Worm (Caenorhabditis elegans) whole organism, young adult: ENCODE results near the gene egl-26.

ENCODE experiments used
- B0035.1 ChIP-seq: sonication (generic microtip); optimal IDR thresholded peaks from 2 replicates; lab custom pipeline; 2016; ENCODE audit warnings: missing genetic modification characterization, mild to moderate bottlenecking, missing compliant biosample characterization, missing genotype, missing genetic modification reagents
- B0336.3 ChIP-seq: fragments of 200-800 bp; sonication (Bioruptor generic); IDR thresholded peaks from 2 replicates; pipeline ENCODE4 v1.3.6; 2022; ENCODE audit warnings: missing genetic modification characterization, missing compliant biosample characterization
- D2030.7 ChIP-seq: fragments of 200-800 bp; sonication (Bioruptor generic); IDR thresholded peaks from 2 replicates; pipeline ENCODE4 v1.3.6; 2022; ENCODE audit warnings: missing genetic modification reagents, missing genetic modification characterization, missing compliant biosample characterization
- F10E7.11 ChIP-seq: sonication (generic microtip); optimal IDR thresholded peaks from 2 replicates; lab custom pipeline; 2017; ENCODE audit warnings: mild to moderate bottlenecking, missing genetic modification characterization, moderate library complexity, missing compliant biosample characterization
- F23B12.7 ChIP-seq: sonication (generic microtip); optimal IDR thresholded peaks from 2 replicates; lab custom pipeline; 2017; ENCODE audit warnings: missing genetic modification characterization, mild to moderate bottlenecking, missing compliant biosample characterization, antibody characterized with exemption, moderate library complexity; ENCODE audit not compliant: insufficient read depth
- F49E8.2 ChIP-seq: sonication (generic microtip); optimal IDR thresholded peaks from 3 replicates; lab custom pipeline; 2017; ENCODE audit warnings: missing genetic modification characterization, mild to moderate bottlenecking, missing compliant biosample characterization, antibody characterized with exemption, moderate library complexity; ENCODE audit not compliant: insufficient read depth
- F55B11.4 ChIP-seq: sonication (generic microtip); optimal IDR thresholded peaks from 2 replicates; lab custom pipeline; 2016; ENCODE audit warnings: missing compliant biosample characterization, missing genetic modification characterization, borderline replicate concordance; ENCODE audit not compliant: insufficient read depth
- K12H6.12 ChIP-seq: fragments of 200-800 bp; sonication (Bioruptor generic); optimal IDR thresholded peaks from 2 replicates; lab custom pipeline; 2018; ENCODE audit warnings: mild to moderate bottlenecking, missing genetic modification characterization, missing compliant biosample characterization
- ZK185.1 ChIP-seq: sonication (generic microtip); optimal IDR thresholded peaks from 2 replicates; lab custom pipeline; 2016; ENCODE audit warnings: mild to moderate bottlenecking, missing genetic modification characterization, missing compliant biosample characterization; ENCODE audit not compliant: poor library complexity, severe bottlenecking
- akir-1 ChIP-seq: fragments of 200-800 bp; sonication (Bioruptor generic); optimal IDR thresholded peaks from 2 replicates; lab custom pipeline; 2018; ENCODE audit warnings: mild to moderate bottlenecking, missing genetic modification characterization, moderate library complexity, missing compliant biosample characterization
- atf-7 ChIP-seq: sonication (generic microtip); optimal IDR thresholded peaks from 2 replicates; lab custom pipeline; 2017; ENCODE audit warnings: mild to moderate bottlenecking, missing genetic modification characterization, missing compliant biosample characterization
- athp-1 ChIP-seq: sonication (generic microtip); optimal IDR thresholded peaks from 2 replicates; lab custom pipeline; 2017; ENCODE audit warnings: mild to moderate bottlenecking, missing genetic modification characterization, missing compliant biosample characterization
- cebp-1 ChIP-seq, 2 experiments: fragments of 200-800 bp in 1 of 2; sonication (Bioruptor generic) in 1 of 2; sonication (generic microtip) in 1 of 2; IDR thresholded peaks in 1 of 2; optimal IDR thresholded peaks in 1 of 2; 2 replicates each; pipeline versions ENCODE4 v1.3.6 to Lab custom; 2017 to 2022; ENCODE audit warnings: missing compliant biosample characterization in 2 of 2, missing genetic modification characterization in 2 of 2, mild to moderate bottlenecking in 1 of 2, missing genetic modification reagents in 1 of 2, moderate library complexity in 1 of 2
- cebp-2 ChIP-seq: fragments of 200-800 bp; sonication (Bioruptor generic); IDR thresholded peaks from 2 replicates; pipeline ENCODE4 v1.3.6; 2022; ENCODE audit warnings: missing genetic modification characterization, missing compliant biosample characterization
- ceh-27 ChIP-seq: fragments of 200-800 bp; sonication (Bioruptor generic); optimal IDR thresholded peaks from 2 replicates; lab custom pipeline; 2018; ENCODE audit warnings: mild to moderate bottlenecking, missing genetic modification characterization, moderate library complexity, missing compliant biosample characterization
- ceh-79 ChIP-seq: sonication (generic microtip); optimal IDR thresholded peaks from 2 replicates; lab custom pipeline; 2017; ENCODE audit warnings: mild to moderate bottlenecking, missing genetic modification characterization, missing compliant biosample characterization
- ceh-91 ChIP-seq: fragments of 200-800 bp; sonication (Bioruptor generic); IDR thresholded peaks from 2 replicates; pipeline ENCODE4 v1.3.6; 2022; ENCODE audit warnings: missing genetic modification reagents, missing genetic modification characterization, missing compliant biosample characterization
- die-1 ChIP-seq: sonication (generic microtip); optimal IDR thresholded peaks from 2 replicates; lab custom pipeline; 2016; ENCODE audit warnings: missing genotype, mild to moderate bottlenecking, missing genetic modification characterization, missing compliant biosample characterization
- dox-1 ChIP-seq: fragments of 200-800 bp; sonication (Bioruptor generic); IDR thresholded peaks from 2 replicates; pipeline ENCODE4 v1.3.6; 2022; ENCODE audit warnings: missing genetic modification reagents, missing genetic modification characterization, missing compliant biosample characterization
- efl-1 ChIP-seq: fragments of 150-350 bp; optimal IDR thresholded peaks from 2 replicates; lab custom pipeline; 2014; ENCODE audit warnings: missing biosample characterization, missing genetic modification reagents, missing genetic modification characterization
- egl-44 ChIP-seq: fragments of 200-800 bp; sonication (Bioruptor generic); IDR thresholded peaks from 2 replicates; pipeline ENCODE4 v1.3.6; 2022; ENCODE audit warnings: missing genetic modification reagents, missing genetic modification characterization, missing compliant biosample characterization
- egrh-3 ChIP-seq: fragments of 200-800 bp; sonication (Bioruptor generic); IDR thresholded peaks from 2 replicates; pipeline ENCODE4 v1.3.6; 2022; ENCODE audit warnings: missing genetic modification reagents, missing genetic modification characterization, missing compliant biosample characterization
- fkh-3 ChIP-seq: sonication (generic microtip); optimal IDR thresholded peaks from 2 replicates; lab custom pipeline; 2016; ENCODE audit warnings: mild to moderate bottlenecking, missing genetic modification characterization, missing compliant biosample characterization
- hmg-20 ChIP-seq: fragments of 200-800 bp; sonication (Bioruptor generic); IDR thresholded peaks from 2 replicates; pipeline ENCODE4 v1.3.6; 2022; ENCODE audit warnings: missing genetic modification reagents, missing genetic modification characterization, missing compliant biosample characterization
- hrde-1 ChIP-seq: sonication (generic microtip); optimal IDR thresholded peaks from 2 replicates; lab custom pipeline; 2016; ENCODE audit warnings: missing genetic modification characterization, mild to moderate bottlenecking, missing compliant biosample characterization, moderate library complexity, missing genotype, missing genetic modification reagents, borderline replicate concordance
- lin-26 ChIP-seq: fragments of 200-800 bp; sonication (Bioruptor generic); IDR thresholded peaks from 2 replicates; pipeline ENCODE4 v1.3.6; 2022; ENCODE audit warnings: missing genetic modification reagents, missing genetic modification characterization, missing compliant biosample characterization
- lsl-1 ChIP-seq: fragments of 200-800 bp; sonication (Bioruptor generic); optimal IDR thresholded peaks from 2 replicates; lab custom pipeline; 2018; ENCODE audit warnings: mild to moderate bottlenecking, missing genetic modification characterization, moderate library complexity, missing compliant biosample characterization
- madf-3 ChIP-seq: fragments of 200-800 bp; sonication (Bioruptor generic); IDR thresholded peaks from 2 replicates; pipeline ENCODE4 v1.3.6; 2022; ENCODE audit warnings: missing genetic modification reagents, missing genetic modification characterization, missing compliant biosample characterization
- nhr-120 ChIP-seq: fragments of 200-800 bp; sonication (Bioruptor generic); IDR thresholded peaks from 2 replicates; pipeline ENCODE4 v1.3.6; 2022; ENCODE audit warnings: missing genetic modification characterization, missing compliant biosample characterization
- nhr-27 ChIP-seq: fragments of 200-800 bp; sonication (Bioruptor generic); optimal IDR thresholded peaks from 2 replicates; lab custom pipeline; 2018; ENCODE audit warnings: mild to moderate bottlenecking, missing genetic modification characterization, moderate library complexity, missing compliant biosample characterization
- nhr-80 ChIP-seq: sonication (generic microtip); optimal IDR thresholded peaks from 2 replicates; lab custom pipeline; 2016; ENCODE audit warnings: missing genetic modification characterization, missing compliant biosample characterization
- nhr-90 ChIP-seq: sonication (generic microtip); optimal IDR thresholded peaks from 2 replicates; lab custom pipeline; 2016; ENCODE audit warnings: missing genotype, mild to moderate bottlenecking, missing genetic modification characterization, missing compliant biosample characterization
- pbrm-1 ChIP-seq: fragments of 200-800 bp; sonication (Bioruptor generic); IDR thresholded peaks from 2 replicates; pipeline ENCODE4 v1.3.6; 2022; ENCODE audit warnings: missing genetic modification reagents, missing genetic modification characterization, missing compliant biosample characterization
- rec-8 ChIP-seq, 2 experiments: sonication (generic microtip); optimal IDR thresholded peaks; 2 replicates each; lab custom pipeline; 2016; ENCODE audit warnings: mild to moderate bottlenecking in 2 of 2, missing genetic modification characterization in 2 of 2, missing genetic modification reagents in 2 of 2, missing genotype in 2 of 2, missing biosample characterization in 1 of 2, missing compliant biosample characterization in 1 of 2, moderate library complexity in 1 of 2
- rpc-1 ChIP-seq, 2 experiments: fragments of 150-350 bp in 1 of 2; sonication (generic microtip) in 1 of 2; optimal IDR thresholded peaks; 2 replicates each; lab custom pipeline; 2014 to 2018; ENCODE audit warnings: missing biosample characterization in 1 of 2, missing genetic modification characterization in 1 of 2, missing genetic modification reagents in 1 of 2, missing genotype in 1 of 2
- somi-1 ChIP-seq: fragments of 200-800 bp; sonication (Bioruptor generic); optimal IDR thresholded peaks from 2 replicates; lab custom pipeline; 2018; ENCODE audit warnings: mild to moderate bottlenecking, missing genetic modification characterization, missing compliant biosample characterization
- sptf-2 ChIP-seq: fragments of 200-800 bp; sonication (Bioruptor generic); optimal IDR thresholded peaks from 2 replicates; lab custom pipeline; 2018; ENCODE audit warnings: mild to moderate bottlenecking, missing genetic modification characterization, missing compliant biosample characterization
- tbp1 ChIP-seq: fragments of 200-800 bp; sonication (Bioruptor generic); optimal IDR thresholded peaks from 2 replicates; lab custom pipeline; 2018; ENCODE audit warnings: mild to moderate bottlenecking, missing genetic modification characterization, missing compliant biosample characterization
- unc-130 ChIP-seq: sonication (generic microtip); optimal IDR thresholded peaks from 2 replicates; lab custom pipeline; 2016; ENCODE audit warnings: missing genetic modification reagents, missing genetic modification characterization, missing compliant biosample characterization
- unc-62 ChIP-seq: fragments of 150-350 bp; optimal IDR thresholded peaks from 2 replicates; lab custom pipeline; 2014; ENCODE audit warnings: missing biosample characterization, missing genetic modification reagents, missing genetic modification characterization
- xnd-1 ChIP-seq: sonication (generic microtip); optimal IDR thresholded peaks from 2 replicates; lab custom pipeline; 2016; ENCODE audit warnings: missing genotype, missing genetic modification reagents, missing genetic modification characterization, missing compliant biosample characterization
- zfh-2 ChIP-seq: fragments of 200-800 bp; sonication (Bioruptor generic); conservative IDR thresholded peaks from 2 replicates; pipeline ENCODE4 v1.3.6; 2022; ENCODE audit warnings: missing genetic modification reagents, missing genetic modification characterization, missing compliant biosample characterization
- ztf-28 ChIP-seq: fragments of 200-800 bp; sonication (Bioruptor generic); IDR thresholded peaks from 2 replicates; pipeline ENCODE4 v1.3.6; 2022; ENCODE audit warnings: missing genetic modification reagents, missing genetic modification characterization, missing compliant biosample characterization

The egl-26 gene

ce11 chrII:105327-105882 lies 36.0 kb downstream of the egl-26 start:
- no peak for TF ChIP-seq atf-7 (tag; lab: Kevin White, UChicago)
- TF ChIP-seq B0336.3 (GFP tag; lab: Robert Waterston, UW) = no peak
- TF ChIP-seq akir-1 (GFP tag; lab: Kevin White, UChicago) = no peak
- no peak for TF ChIP-seq egl-44 (GFP tag; lab: Robert Waterston, UW)
- TF ChIP-seq pbrm-1 (GFP tag; lab: Robert Waterston, UW) = no peak
- no peak for TF ChIP-seq F23B12.7 (tag; lab: Kevin White, UChicago)
- TF ChIP-seq die-1 (tag; lab: Kevin White, UChicago) = no peak
- no peak for TF ChIP-seq lin-26 (GFP tag; lab: Robert Waterston, UW)
- no peak for TF ChIP-seq xnd-1 (tag; lab: Kevin White, UChicago)
- TF ChIP-seq madf-3 (GFP tag; lab: Robert Waterston, UW) = no peak
- TF ChIP-seq ZK185.1 = no peak
- peak; percentile 62; the same call in 1 of the 2 replicates for TF ChIP-seq egrh-3 (GFP tag; lab: Robert Waterston, UW)
- 0 out of 2 replicates have a peak, but pooled peaks have one; percentile 5 for TF ChIP-seq dox-1 (GFP tag; lab: Robert Waterston, UW)
- TF ChIP-seq lsl-1 = no peak
- no peak for TF ChIP-seq athp-1 (tag; lab: Kevin White, UChicago)
- TF ChIP-seq D2030.7 (GFP tag; lab: Robert Waterston, UW) = no peak
- TF ChIP-seq zfh-2 (GFP tag; lab: Robert Waterston, UW) = peak; percentile 71
- TF ChIP-seq somi-1 = no peak
- TF ChIP-seq ceh-79 = no peak
- peak in 1 of 2 experiments; percentile 6 for TF ChIP-seq rec-8 (tag; optimal IDR thresholded peaks at IDR 0.05; lab: Kevin White, UChicago)
- 0 out of 2 replicates have a peak, but pooled peaks have one; percentile 8 for TF ChIP-seq ceh-91 (GFP tag; lab: Robert Waterston, UW)

DNA sequence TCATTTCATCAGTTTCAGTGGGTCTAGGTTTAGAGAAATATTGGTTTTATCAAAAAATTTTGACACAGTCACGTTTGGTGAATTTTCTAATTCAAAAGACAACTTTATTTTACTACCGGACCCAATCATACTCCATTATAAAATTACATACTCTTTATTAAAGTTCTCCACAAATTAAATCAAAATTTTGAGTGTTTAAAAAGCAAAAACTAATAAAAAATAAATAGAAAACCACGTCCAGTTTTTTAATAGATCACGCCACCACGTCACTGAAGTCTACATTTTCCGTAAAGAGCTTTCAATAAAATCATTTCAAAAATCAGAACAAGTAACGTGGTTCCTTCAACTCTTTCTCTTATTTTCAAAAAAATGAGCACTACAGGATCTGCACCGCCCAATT lies 36.4 kb downstream of the egl-26 start, which contains the start of gene txt-1:
Gene txt-1, plus strand, starts transcription at position 301 of the 400 bp plus-strand sequence.
- no peak for TF ChIP-seq F10E7.11 (tag; lab: Kevin White, UChicago)
- no peak for TF ChIP-seq unc-130 (GFP tag; lab: Kevin White, UChicago)
- TF ChIP-seq hrde-1 (tag; lab: Kevin White, UChicago) = no peak
- TF ChIP-seq tbp1 (GFP tag; lab: Kevin White, UChicago) = no peak
- no peak for TF ChIP-seq cebp-2 (GFP tag; lab: Robert Waterston, UW)
- no peak for TF ChIP-seq F23B12.7 (tag; lab: Kevin White, UChicago)
- TF ChIP-seq nhr-80 (tag; lab: Kevin White, UChicago) = no peak
- TF ChIP-seq F49E8.2 (tag; lab: Kevin White, UChicago) = no peak
- no peak for TF ChIP-seq rpc-1 (optimal IDR thresholded peaks at IDR 0.05; lab: Kevin White, UChicago)
- TF ChIP-seq rpc-1 (tag; optimal IDR thresholded peaks at IDR 0.05; lab: Kevin White, UChicago) = no peak
- no peak for TF ChIP-seq cebp-1 (GFP tag; IDR thresholded peaks at IDR 0.05; lab: Robert Waterston, UW)
- no peak for TF ChIP-seq cebp-1 (tag; optimal IDR thresholded peaks at IDR 0.05; lab: Kevin White, UChicago)
- TF ChIP-seq sptf-2 (GFP tag; lab: Kevin White, UChicago) = no peak
- TF ChIP-seq fkh-3 (tag; lab: Kevin White, UChicago) = no peak
- no peak for TF ChIP-seq nhr-90
- no peak for TF ChIP-seq ceh-27 (GFP tag; lab: Kevin White, UChicago)
- no peak for TF ChIP-seq ceh-79

- TF ChIP-seq K12H6.12 (tag; lab: Kevin White, UChicago) (no peak), efl-1 (GFP tag; lab: Kevin White, UChicago) (no peak), hmg-20 (no peak), ztf-28 (GFP tag; lab: Robert Waterston, UW) (no peak), sptf-2 (GFP tag; lab: Kevin White, UChicago) (no peak), nhr-27 (no peak), unc-130 (GFP tag; lab: Kevin White, UChicago) (no peak), ZK185.1 (no peak), unc-62 (GFP tag; lab: Kevin White, UChicago) (no peak), nhr-120 (GFP tag; lab: Robert Waterston, UW) (no peak), rpc-1 (optimal IDR thresholded peaks at IDR 0.05; lab: Kevin White, UChicago) (no peak), rpc-1 (tag; optimal IDR thresholded peaks at IDR 0.05; lab: Kevin White, UChicago) (no peak), ceh-79 (no peak), F55B11.4 (no peak), B0035.1 (tag; lab: Kevin White, UChicago) (no peak)
These were observed 38.2 kb downstream of the egl-26 start for ce11 chrII:107703-108102.
